Fruit fly (Drosophila melanogaster): Measurements from ENCODE around the gene Stt3A.

Gene Stt3A

DNA sequence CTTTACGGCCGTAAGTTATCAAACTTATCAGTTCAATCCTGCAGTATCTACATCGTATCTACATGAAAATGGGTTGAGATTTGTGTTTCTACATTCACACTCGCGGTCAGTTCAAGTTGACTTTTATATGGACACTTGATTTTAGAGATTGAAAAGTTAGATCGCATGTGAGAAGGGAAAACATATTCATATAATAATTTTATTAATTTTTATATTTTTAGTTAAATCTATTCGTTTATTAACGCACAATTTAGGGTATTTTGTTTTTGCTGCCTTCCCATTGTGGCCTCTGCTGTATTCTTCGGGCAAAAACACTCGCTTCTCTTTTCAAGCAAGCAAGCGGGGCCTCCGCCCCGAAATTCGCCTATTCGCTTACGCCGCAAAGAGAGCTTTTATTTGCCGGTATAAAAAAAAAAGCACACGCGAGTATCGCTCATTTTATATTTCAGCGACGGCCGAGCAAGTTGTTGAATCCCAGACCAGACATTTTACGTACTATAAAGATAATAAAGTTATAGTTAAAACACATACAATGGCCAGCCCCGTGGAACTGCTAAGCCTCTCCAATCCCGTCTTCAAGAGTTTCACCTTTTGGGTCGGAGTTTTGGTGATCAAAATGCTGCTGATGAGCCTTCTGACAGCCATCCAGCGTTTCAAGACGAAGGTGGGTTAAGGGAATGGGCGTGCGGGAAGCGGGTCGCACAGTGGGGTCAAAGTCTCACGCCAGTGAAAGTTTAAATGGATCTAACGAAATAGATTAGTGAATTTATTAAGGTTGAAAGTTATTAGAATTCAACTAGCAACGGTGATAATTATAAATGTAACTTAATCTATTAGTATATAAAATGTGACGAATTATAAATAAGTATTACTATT is 10.9 kb downstream of the Stt3A start:
- TF ChIP-seq ttk (optimal IDR thresholded peaks at IDR 0.05) = no peak
- no peak for TF ChIP-seq Myc (optimal IDR thresholded peaks at IDR 0.05)
- no peak for TF ChIP-seq insv (optimal IDR thresholded peaks at IDR 0.05)
- TF ChIP-seq h (optimal IDR thresholded peaks at IDR 0.05) = no peak
- TF ChIP-seq psq (optimal IDR thresholded peaks at IDR 0.05) = no peak
- no peak for TF ChIP-seq Sin3A (optimal IDR thresholded peaks at IDR 0.05)

DNA sequence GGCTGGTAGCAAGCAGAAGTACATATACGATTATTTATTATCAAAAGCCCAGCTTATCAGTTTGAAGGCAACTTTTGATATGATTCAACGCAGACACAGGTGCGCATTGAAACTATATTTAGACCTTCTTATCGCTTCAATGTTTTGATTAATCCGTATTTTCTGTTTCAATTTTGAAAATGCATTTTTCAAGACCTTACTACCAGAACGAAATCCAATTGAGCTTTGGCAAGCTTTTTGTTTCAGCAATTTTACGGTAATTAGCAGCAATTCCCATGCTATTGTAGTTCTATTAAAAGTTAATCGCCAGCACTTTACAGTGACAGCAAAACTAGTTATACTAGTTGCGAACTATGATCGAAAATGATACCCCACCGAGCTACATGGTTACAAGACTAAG is 11.9 kb downstream of the Stt3A start, which contains the start of gene Mgstl:
Gene Mgstl (plus strand): TSS at position 301 of the 400 bp plus-strand sequence.
- TF ChIP-seq psq (optimal IDR thresholded peaks at IDR 0.05) (no peak), h (optimal IDR thresholded peaks at IDR 0.05) (no peak), Sin3A (optimal IDR thresholded peaks at IDR 0.05) (no peak), insv (optimal IDR thresholded peaks at IDR 0.05) (no peak), Myc (optimal IDR thresholded peaks at IDR 0.05) (no peak), ttk (optimal IDR thresholded peaks at IDR 0.05) (no peak)

DNA sequence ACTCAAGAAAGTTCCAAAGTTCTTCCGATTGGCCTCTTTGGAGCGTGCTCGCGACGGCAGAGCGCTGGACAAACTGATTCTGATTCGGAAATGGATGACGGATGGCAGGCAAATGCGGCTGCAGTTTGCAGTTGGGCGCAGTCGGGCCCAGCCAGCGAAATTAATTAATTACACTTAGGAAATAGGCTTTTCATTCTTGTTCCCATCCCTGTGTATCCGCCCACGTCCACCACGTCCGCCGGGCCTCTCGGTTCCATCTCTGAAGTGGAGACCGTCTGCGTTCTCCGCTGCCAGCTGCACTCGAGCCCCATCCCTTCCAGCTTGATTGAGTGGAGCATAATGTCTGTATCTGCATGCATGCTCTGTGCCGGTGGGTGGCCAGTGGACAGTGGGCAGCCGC is 13.2 kb downstream of the Stt3A start, which contains the start of gene CG15449:
Gene CG15449 (minus strand): TSS at position 101 of the 400 bp plus-strand sequence.
- no peak for TF ChIP-seq insv (optimal IDR thresholded peaks at IDR 0.05)
- no peak for TF ChIP-seq h (optimal IDR thresholded peaks at IDR 0.05)
- TF ChIP-seq Myc (optimal IDR thresholded peaks at IDR 0.05) = no peak
- no peak for TF ChIP-seq psq (optimal IDR thresholded peaks at IDR 0.05)
- TF ChIP-seq ttk (optimal IDR thresholded peaks at IDR 0.05) = no peak
- TF ChIP-seq Sin3A (optimal IDR thresholded peaks at IDR 0.05) = no peak

DNA sequence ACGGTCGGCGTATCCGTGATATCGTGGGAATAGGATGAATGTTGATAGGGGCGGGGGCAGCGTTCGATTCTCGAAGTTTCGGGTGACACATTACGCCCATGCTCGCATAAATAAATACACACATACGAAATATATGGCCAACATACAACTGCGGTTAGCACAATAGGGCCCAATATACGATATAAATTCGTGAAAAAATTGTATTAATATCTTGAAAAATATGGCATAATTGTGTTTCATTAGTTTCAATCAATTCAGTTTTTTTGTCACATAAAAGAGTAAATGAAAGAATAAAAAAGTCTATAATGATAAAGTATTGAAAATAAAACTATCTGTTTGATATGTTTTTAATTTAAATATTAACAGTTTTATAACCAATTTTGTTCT is 17.8 kb downstream of the Stt3A start:
- no peak for TF ChIP-seq h (optimal IDR thresholded peaks at IDR 0.05)
- no peak for TF ChIP-seq Sin3A (optimal IDR thresholded peaks at IDR 0.05)
- no peak for TF ChIP-seq insv (optimal IDR thresholded peaks at IDR 0.05)
- TF ChIP-seq Myc (optimal IDR thresholded peaks at IDR 0.05) = no peak
- no peak for TF ChIP-seq psq (optimal IDR thresholded peaks at IDR 0.05)
- no peak for TF ChIP-seq ttk (optimal IDR thresholded peaks at IDR 0.05)

DNA sequence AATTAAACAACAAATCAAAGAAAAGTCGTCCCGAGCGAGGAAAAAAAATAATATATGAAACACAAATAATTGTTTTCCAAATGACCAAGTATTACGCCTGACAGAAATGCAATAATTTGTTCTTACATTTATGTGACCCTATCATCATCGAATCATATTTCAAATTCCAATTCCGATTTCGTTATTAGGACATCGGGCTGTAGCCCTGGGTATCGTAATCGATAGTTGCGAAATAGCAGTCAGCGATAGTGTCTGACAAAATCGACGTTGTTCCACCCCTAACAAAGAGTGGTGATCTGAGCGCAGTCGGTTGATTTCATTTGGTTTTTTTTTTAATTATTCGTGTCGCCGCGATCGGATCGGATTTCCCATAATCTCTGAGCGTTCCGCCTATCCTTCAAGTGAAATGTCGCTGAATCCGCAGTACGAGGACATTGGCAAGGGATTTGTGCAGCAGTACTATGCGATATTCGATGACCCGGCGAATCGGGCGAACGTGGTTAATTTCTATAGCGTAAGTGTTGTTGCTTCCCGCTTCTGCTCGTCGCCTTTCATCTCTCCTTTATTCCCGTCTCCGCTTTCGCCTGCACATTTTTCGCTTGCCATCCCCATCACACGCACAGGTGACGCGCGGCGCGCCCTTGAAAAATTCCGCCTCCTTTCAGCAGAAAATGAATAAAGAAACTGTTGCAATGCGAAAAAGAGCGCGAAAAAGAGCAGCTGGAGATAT is 18.4 kb downstream of the Stt3A start, which contains the start of gene Ntf-2:
Gene Ntf-2 (plus strand): TSS at position 262 of the 730 bp plus-strand sequence.
- TF ChIP-seq h (optimal IDR thresholded peaks at IDR 0.05) = no peak
- no peak for TF ChIP-seq ttk (optimal IDR thresholded peaks at IDR 0.05)
- no peak for TF ChIP-seq insv (optimal IDR thresholded peaks at IDR 0.05)
- no peak for TF ChIP-seq Myc (optimal IDR thresholded peaks at IDR 0.05)
- no peak for TF ChIP-seq Sin3A (optimal IDR thresholded peaks at IDR 0.05)
- no peak for TF ChIP-seq psq (optimal IDR thresholded peaks at IDR 0.05)

DNA sequence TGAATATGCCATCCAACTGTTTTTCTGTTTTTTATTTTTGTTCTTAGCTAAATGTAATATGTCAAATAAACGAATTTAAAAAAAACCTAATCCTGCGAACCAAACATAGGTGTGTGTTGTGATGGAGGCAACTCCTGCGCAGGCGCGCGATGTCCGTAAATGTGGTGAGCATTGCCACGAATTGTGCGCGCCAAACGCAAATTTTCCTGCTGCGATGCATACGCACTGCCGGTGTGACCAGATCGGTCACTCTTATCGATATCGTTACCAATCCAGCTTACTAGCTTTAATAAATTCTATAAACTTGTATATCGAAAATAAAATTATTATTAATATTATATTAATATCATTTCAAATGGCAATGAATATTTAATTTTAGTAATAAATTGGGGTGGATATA is 19.1 kb downstream of the Stt3A start:
- TF ChIP-seq ttk (optimal IDR thresholded peaks at IDR 0.05) (no peak), Myc (optimal IDR thresholded peaks at IDR 0.05) (no peak), psq (optimal IDR thresholded peaks at IDR 0.05) (no peak), h (optimal IDR thresholded peaks at IDR 0.05) (no peak)

DNA sequence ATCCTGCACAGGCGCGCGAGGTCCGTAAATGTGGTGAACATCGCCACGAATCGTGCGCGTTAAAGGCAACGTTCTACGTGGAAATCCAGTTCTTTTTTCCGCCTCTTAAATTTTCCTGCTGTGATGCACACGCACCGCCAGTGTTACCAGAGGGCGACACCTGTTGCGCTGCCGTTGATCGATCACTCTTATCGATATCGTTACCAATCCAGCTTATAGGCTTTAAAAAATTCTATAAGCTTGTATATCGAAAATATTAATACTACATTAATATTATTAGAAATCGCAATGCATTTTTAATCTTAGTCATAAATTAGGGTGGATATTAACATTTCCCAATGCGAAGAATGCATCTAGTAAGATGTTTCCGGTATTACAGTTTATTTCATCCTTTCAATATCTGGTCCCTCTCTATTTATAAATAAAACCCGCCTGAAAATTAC is 21.9 kb downstream of the Stt3A start, which contains the start of gene CG1529:
Gene CG1529 (minus strand): TSS at position 132 of the 443 bp plus-strand sequence.
- TF ChIP-seq Myc (optimal IDR thresholded peaks at IDR 0.05) = no peak
- TF ChIP-seq psq (optimal IDR thresholded peaks at IDR 0.05) = no peak
- no peak for TF ChIP-seq ttk (optimal IDR thresholded peaks at IDR 0.05)
- TF ChIP-seq Sin3A (optimal IDR thresholded peaks at IDR 0.05) = no peak
- no peak for TF ChIP-seq h (optimal IDR thresholded peaks at IDR 0.05)
- no peak for TF ChIP-seq insv (optimal IDR thresholded peaks at IDR 0.05)

DNA sequence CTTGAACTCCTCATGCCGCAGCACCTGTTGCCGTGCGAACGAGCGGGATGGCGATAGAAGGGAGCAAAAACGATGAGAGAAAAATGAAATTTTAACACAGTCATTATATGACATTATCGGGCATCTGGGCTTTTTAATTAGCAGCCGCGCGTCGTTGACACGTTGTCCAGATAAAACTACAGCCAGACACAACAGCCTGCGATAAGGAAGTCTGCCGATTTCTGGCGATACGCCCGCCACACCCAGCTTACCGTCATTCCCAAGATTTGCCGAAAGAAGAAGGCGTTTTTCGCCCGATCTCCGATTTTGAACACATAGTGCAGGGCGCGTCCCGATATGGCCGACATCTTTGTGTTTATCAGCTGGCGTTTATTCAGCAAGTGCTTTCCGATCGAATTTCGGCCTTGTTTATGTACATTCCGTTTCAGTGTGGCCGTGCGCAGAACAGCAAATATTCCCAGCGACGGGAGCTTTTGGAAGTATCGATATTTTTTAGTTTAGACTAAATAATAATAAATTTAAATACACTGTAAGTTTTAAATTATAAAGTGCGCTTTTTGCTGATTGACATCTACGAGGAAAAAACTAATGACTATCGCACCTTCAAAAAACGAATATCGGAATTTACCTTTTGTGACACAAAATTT is 25.7 kb downstream of the Stt3A start, which contains the start of gene CG1532:
Gene CG1532 (minus strand): TSS at position 433 of the 647 bp plus-strand sequence.
- TF ChIP-seq Myc (optimal IDR thresholded peaks at IDR 0.05) (no peak), psq (optimal IDR thresholded peaks at IDR 0.05) (no peak), Sin3A (optimal IDR thresholded peaks at IDR 0.05) (no peak), ttk (optimal IDR thresholded peaks at IDR 0.05) (no peak), insv (optimal IDR thresholded peaks at IDR 0.05) (no peak), h (optimal IDR thresholded peaks at IDR 0.05) (no peak)

DNA sequence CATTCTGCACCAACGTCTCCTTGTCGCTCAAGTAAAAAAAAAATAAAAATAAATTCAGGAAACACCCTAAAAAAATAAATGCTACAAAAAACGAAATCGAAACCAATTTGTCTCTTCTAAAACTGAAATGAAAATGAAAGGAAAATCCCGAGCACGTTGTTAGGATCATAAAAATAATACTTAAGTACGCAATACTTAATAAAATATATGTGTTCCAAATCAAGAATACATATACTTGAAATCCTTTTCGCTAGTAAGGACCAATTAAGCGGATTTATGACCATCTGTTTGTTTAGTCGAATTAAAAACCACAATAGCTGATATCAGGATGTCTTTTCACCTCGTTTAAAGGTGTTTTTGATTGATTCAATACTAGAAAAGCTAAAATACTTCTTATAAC is 27.9 kb downstream of the Stt3A start, which contains the start of gene r-cup:
Gene r-cup (minus strand): TSS at position 101 of the 400 bp plus-strand sequence.
- TF ChIP-seq ttk (optimal IDR thresholded peaks at IDR 0.05) = no peak
- TF ChIP-seq insv (optimal IDR thresholded peaks at IDR 0.05) = no peak
- no peak for TF ChIP-seq h (optimal IDR thresholded peaks at IDR 0.05)
- no peak for TF ChIP-seq psq (optimal IDR thresholded peaks at IDR 0.05)
- TF ChIP-seq Myc (optimal IDR thresholded peaks at IDR 0.05) = no peak
- TF ChIP-seq Sin3A (optimal IDR thresholded peaks at IDR 0.05) = no peak

DNA sequence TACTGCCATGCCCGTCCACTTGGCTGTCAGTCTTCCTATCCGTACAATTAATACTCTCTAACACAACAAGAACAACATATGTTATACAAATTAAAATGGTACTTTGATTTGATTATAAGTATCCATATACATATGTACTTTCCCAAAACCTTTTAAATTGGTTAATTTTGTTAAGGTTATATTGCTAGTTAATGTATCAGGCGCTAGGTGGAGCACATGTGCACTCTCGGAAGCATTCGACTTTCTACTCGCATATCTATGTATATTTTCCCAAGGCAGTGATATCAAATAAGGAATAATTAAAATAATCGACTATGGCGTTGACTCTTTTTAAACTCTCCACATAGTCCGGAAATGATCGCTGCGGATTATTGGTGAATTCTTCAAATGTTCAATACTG is 36.2 kb downstream of the Stt3A start:
- TF ChIP-seq Myc (optimal IDR thresholded peaks at IDR 0.05) (no peak), insv (optimal IDR thresholded peaks at IDR 0.05) (no peak), ttk (optimal IDR thresholded peaks at IDR 0.05) (no peak), h (optimal IDR thresholded peaks at IDR 0.05) (no peak), Sin3A (optimal IDR thresholded peaks at IDR 0.05) (no peak), psq (optimal IDR thresholded peaks at IDR 0.05) (no peak)

DNA sequence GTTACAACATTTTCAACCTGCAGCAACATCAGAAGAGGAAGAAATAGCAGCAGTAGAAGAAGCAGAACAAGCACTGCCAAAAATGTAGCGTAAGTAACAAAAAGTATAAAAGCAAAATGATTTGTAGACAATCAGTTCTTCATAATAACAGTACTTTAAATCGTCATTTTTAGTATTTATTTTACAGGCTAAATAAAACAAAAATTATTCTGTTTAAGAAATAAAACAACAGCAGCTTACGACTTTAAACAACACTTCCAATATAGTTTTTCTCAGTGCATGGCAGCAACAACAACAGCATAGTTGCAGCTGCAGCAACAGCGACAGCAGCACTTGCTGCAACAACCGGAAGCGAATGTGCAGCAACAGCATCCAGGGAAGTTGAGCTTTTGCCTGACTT is 43.2 kb downstream of the Stt3A start:
- no peak for TF ChIP-seq h (optimal IDR thresholded peaks at IDR 0.05)
- no peak for TF ChIP-seq insv (optimal IDR thresholded peaks at IDR 0.05)
- no peak for TF ChIP-seq Myc (optimal IDR thresholded peaks at IDR 0.05)
- TF ChIP-seq ttk (optimal IDR thresholded peaks at IDR 0.05) = no peak
- TF ChIP-seq Sin3A (optimal IDR thresholded peaks at IDR 0.05) = no peak

Data from Kc167 (cell line).